Worm (Caenorhabditis elegans): ENCODE results near the gene W09D6.5.
A peak's percentile ranks its signal among the peaks of the same experiment; 100 is the strongest.

The W09D6.5 gene

ce11 chrIII:11054532-11055265 lies 33.6 kb upstream of the W09D6.5 start:
- TF ChIP-seq lin-35 (GFP tag; optimal IDR thresholded peaks at IDR 0.05), result peak in 1 of 3 experiments; percentile 44
- peak; percentile 82 for TF ChIP-seq hmg-1.2 (GFP tag; IDR thresholded peaks at IDR 0.05)
- TF ChIP-seq let-526 (GFP tag; IDR thresholded peaks at IDR 0.05), result no peak
- TF ChIP-seq hlh-12 (tag; optimal IDR thresholded peaks at IDR 0.05), result no peak
- peak; percentile 3 for TF ChIP-seq lin-54 (GFP tag; optimal IDR thresholded peaks at IDR 0.05)
- TF ChIP-seq F55B11.4 (tag; optimal IDR thresholded peaks at IDR 0.05; ENCODE audit: borderline replicate concordance, insufficient read depth), result no peak
- TF ChIP-seq K11D2.4 (GFP tag; IDR thresholded peaks at IDR 0.05), result 0 out of 2 replicates have a peak, but pooled peaks have one; percentile 35
- TF ChIP-seq egl-44 (GFP tag; IDR thresholded peaks at IDR 0.05), result no peak
- peak; percentile 58 for TF ChIP-seq nfyb-1 (GFP tag; IDR thresholded peaks at IDR 0.05)
- TF ChIP-seq sdz-38 (tag; optimal IDR thresholded peaks at IDR 0.05), result no peak
- TF ChIP-seq F39B2.1 (GFP tag; IDR thresholded peaks at IDR 0.05), result no peak
- no peak for TF ChIP-seq ztf-3 (GFP tag; optimal IDR thresholded peaks at IDR 0.05)
- TF ChIP-seq akir-1 (GFP tag; optimal IDR thresholded peaks at IDR 0.05), result no peak
- peak; percentile 76 for TF ChIP-seq K12H6.12 (tag; optimal IDR thresholded peaks at IDR 0.05)
- peak; percentile 80 for TF ChIP-seq attf-5 (GFP tag; optimal IDR thresholded peaks at IDR 0.05)
- TF ChIP-seq lin-26 (GFP tag; IDR thresholded peaks at IDR 0.05), result no peak
- peak; percentile 13 for TF ChIP-seq repo-1 (tag; optimal IDR thresholded peaks at IDR 0.05)
- TF ChIP-seq ceh-40 (GFP tag; IDR thresholded peaks at IDR 0.05), result no peak
- no peak for TF ChIP-seq attf-3 (GFP tag; conservative IDR thresholded peaks at IDR 0.05)
- no peak for TF ChIP-seq snpc-1.3 (tag; optimal IDR thresholded peaks at IDR 0.05; ENCODE audit: insufficient read depth)
- TF ChIP-seq let-607 (tag; optimal IDR thresholded peaks at IDR 0.05), result peak in 1 of 2 experiments; percentile 52
- no peak for TF ChIP-seq ccch-3 (GFP tag; optimal IDR thresholded peaks at IDR 0.05)
- TF ChIP-seq lir-1 (GFP tag; conservative IDR thresholded peaks at IDR 0.05), result no peak
- peak; percentile 96 for TF ChIP-seq zfh-2 (GFP tag; conservative IDR thresholded peaks at IDR 0.05)
- no peak for TF ChIP-seq T07F8.4 (tag; optimal IDR thresholded peaks at IDR 0.05)
- TF ChIP-seq lag-1 (GFP tag; IDR thresholded peaks at IDR 0.05), result no peak
- TF ChIP-seq rec-8 (tag; optimal IDR thresholded peaks at IDR 0.05), result no peak
- no peak for TF ChIP-seq B0035.1 (tag; optimal IDR thresholded peaks at IDR 0.05)
- no peak for TF ChIP-seq B0019.2 (GFP tag; conservative IDR thresholded peaks at IDR 0.05)
- no peak for TF ChIP-seq mes-4 (tag; optimal IDR thresholded peaks at IDR 0.05)
- TF ChIP-seq lin-40 (tag; optimal IDR thresholded peaks at IDR 0.05), result peak; percentile 68
- peak; percentile 55; the same call in 1 of the 2 replicates for TF ChIP-seq B0336.3 (GFP tag; IDR thresholded peaks at IDR 0.05)
- no peak for TF ChIP-seq snpc-3.4 (tag; optimal IDR thresholded peaks at IDR 0.05)
- no peak for TF ChIP-seq hlh-26 (GFP tag; conservative IDR thresholded peaks at IDR 0.05)
- TF ChIP-seq zim-3 (tag; optimal IDR thresholded peaks at IDR 0.05), result no peak
- TF ChIP-seq D2030.7 (GFP tag; IDR thresholded peaks at IDR 0.05), result no peak
- peak; percentile 40 for TF ChIP-seq ztf-26 (tag; optimal IDR thresholded peaks at IDR 0.05)
- peak; percentile 55 for TF ChIP-seq ceh-27 (GFP tag; optimal IDR thresholded peaks at IDR 0.05)
- no peak for TF ChIP-seq ztf-6 (GFP tag; IDR thresholded peaks at IDR 0.05)
- TF ChIP-seq him-1 (tag; optimal IDR thresholded peaks at IDR 0.05), result no peak
- no peak for TF ChIP-seq bed-2 (GFP tag; IDR thresholded peaks at IDR 0.05)
- TF ChIP-seq dox-1 (GFP tag; IDR thresholded peaks at IDR 0.05), result peak; percentile 75
- TF ChIP-seq Y53F4B.3 (GFP tag; IDR thresholded peaks at IDR 0.05), result no peak
- no peak for TF ChIP-seq unc-62 (GFP tag; optimal IDR thresholded peaks at IDR 0.05)
- TF ChIP-seq madf-10 (tag; optimal IDR thresholded peaks at IDR 0.05), result peak; percentile 40
- TF ChIP-seq mcd-1 (GFP tag; IDR thresholded peaks at IDR 0.05), result peak; percentile 65
- TF ChIP-seq nhr-80 (tag; optimal IDR thresholded peaks at IDR 0.05), result peak; percentile 77
